Fruit fly (Drosophila melanogaster) whole organism: ENCODE measurements around the gene Ccp84Ab.

ENCODE experiments used
- CG8478 ChIP-seq: fragments of >200 bp; optimal IDR thresholded peaks from 2 replicates; lab custom pipeline; 2018; ENCODE audit warnings: inconsistent platforms
- Dll ChIP-seq: fragments of >200 bp; optimal IDR thresholded peaks from 2 replicates; lab custom pipeline; 2017
- pan ChIP-seq: fragments of >200 bp; optimal IDR thresholded peaks from 2 replicates; lab custom pipeline; 2017
- psq ChIP-seq: fragments of >200 bp; optimal IDR thresholded peaks from 2 replicates; lab custom pipeline; 2017
- usp ChIP-seq: fragments of >200 bp; optimal IDR thresholded peaks from 2 replicates; lab custom pipeline; 2017; ENCODE audit warnings: missing biosample characterization, missing genetic modification characterization, mixed read lengths

DNA sequence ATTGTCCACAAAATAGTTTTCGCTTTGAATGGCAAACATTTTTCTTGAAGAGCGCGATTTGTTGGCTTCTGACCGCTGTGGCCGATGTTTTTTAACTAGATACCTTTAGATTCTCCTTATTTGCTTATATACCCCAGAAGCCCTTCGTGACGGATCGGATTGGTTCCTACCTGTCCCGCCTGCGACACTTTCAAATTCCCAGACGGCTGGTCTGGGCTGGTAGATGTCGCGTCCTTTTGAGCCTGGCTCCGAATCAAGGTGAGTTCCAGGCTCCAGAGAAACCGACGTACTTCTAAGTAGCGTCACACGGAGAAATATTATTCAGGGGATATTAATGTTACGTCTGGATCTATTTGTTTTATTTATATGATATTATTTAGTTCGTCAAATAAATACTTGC lies 41.4 kb upstream of the Ccp84Ab start, which contains the start of gene zen2:
- TF ChIP-seq CG8478, result no peak
- no peak for TF ChIP-seq pan (lab: Kevin White, UChicago)
- no peak for TF ChIP-seq Dll (lab: Kevin White, UChicago)
- TF ChIP-seq usp (GFP tag; lab: Kevin White, UChicago), result no peak
- TF ChIP-seq psq, result no peak
